Worm (Caenorhabditis elegans) whole organism, L2 larva: Measurements from ENCODE around the gene pudl-1.

Experiments
- C34F6.9 ChIP-seq: fragments of 150-350 bp; optimal IDR thresholded peaks from 2 replicates; lab custom pipeline; 2014; ENCODE audit warnings: missing biosample characterization, missing genetic modification characterization
- R02D3.7 ChIP-seq: fragments of 150-350 bp; optimal IDR thresholded peaks from 2 replicates; lab custom pipeline; 2014; ENCODE audit warnings: missing biosample characterization, missing genetic modification characterization
- Y55F3AM.14 ChIP-seq: fragments of 200-800 bp; sonication (Bioruptor generic); optimal IDR thresholded peaks from 2 replicates; lab custom pipeline; 2018; ENCODE audit warnings: mild to moderate bottlenecking, missing genetic modification characterization, missing compliant biosample characterization
- ZK546.5 ChIP-seq: sonication (generic microtip); optimal IDR thresholded peaks from 2 replicates; lab custom pipeline; 2017; ENCODE audit warnings: missing biosample characterization, missing genetic modification characterization
- aly-2 ChIP-seq: fragments of 150-350 bp; optimal IDR thresholded peaks from 2 replicates; lab custom pipeline; 2014; ENCODE audit warnings: missing biosample characterization, missing genetic modification characterization
- crh-2 ChIP-seq: sonication (generic microtip); optimal IDR thresholded peaks from 2 replicates; lab custom pipeline; 2017; ENCODE audit warnings: missing biosample characterization, missing genetic modification characterization
- elt-3 ChIP-seq: sonication (generic microtip); optimal IDR thresholded peaks from 2 replicates; lab custom pipeline; 2017; ENCODE audit warnings: missing biosample characterization, missing genetic modification characterization
- gmeb-1 ChIP-seq: fragments of 150-350 bp; optimal IDR thresholded peaks from 2 replicates; lab custom pipeline; 2014; ENCODE audit warnings: missing biosample characterization, missing genetic modification characterization
- nhr-23 ChIP-seq: fragments of 150-350 bp; optimal IDR thresholded peaks from 2 replicates; lab custom pipeline; 2014; ENCODE audit warnings: missing biosample characterization, missing genetic modification reagents, missing genetic modification characterization
- nhr-237 ChIP-seq: fragments of 150-350 bp; optimal IDR thresholded peaks from 2 replicates; lab custom pipeline; 2014; ENCODE audit warnings: missing biosample characterization, missing genetic modification characterization
- nhr-25 ChIP-seq: fragments of 150-350 bp; sonication (generic microtip); optimal IDR thresholded peaks from 3 replicates; lab custom pipeline; 2014; ENCODE audit warnings: missing biosample characterization, missing genetic modification characterization
- peb-1 ChIP-seq: fragments of 150-350 bp; optimal IDR thresholded peaks from 2 replicates; lab custom pipeline; 2014; ENCODE audit warnings: missing biosample characterization, missing genetic modification characterization
- snpc-4 ChIP-seq: fragments of 150-350 bp; optimal IDR thresholded peaks from 2 replicates; lab custom pipeline; 2014; ENCODE audit warnings: missing biosample characterization, missing genetic modification characterization
- unc-39 ChIP-seq: fragments of 150-350 bp; optimal IDR thresholded peaks from 2 replicates; lab custom pipeline; 2014; ENCODE audit warnings: missing biosample characterization, missing genetic modification characterization

DNA sequence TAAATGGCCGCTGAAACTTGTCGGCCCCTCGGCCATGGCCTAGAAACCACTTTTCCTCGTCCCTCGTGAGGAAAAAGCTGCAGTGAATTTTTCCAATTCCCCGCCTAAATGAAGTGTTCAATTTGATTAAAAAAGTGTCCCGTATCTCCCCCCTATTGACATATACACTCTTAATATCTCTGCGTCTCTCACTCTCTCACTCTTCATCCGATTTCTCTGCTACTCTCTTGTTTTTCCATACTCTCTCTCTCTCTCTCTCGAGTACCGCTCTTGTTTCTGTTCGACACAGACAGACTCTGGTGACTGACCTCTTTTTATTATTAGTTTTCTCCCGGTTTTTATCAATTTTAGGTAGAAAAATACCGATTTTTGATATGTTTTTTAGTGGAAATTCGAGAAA, 47.6 kb upstream of the pudl-1 start:
- no peak for TF ChIP-seq nhr-23
- no peak for TF ChIP-seq ZK546.5 (tag; lab: Kevin White, UChicago)
- TF ChIP-seq crh-2 (tag; lab: Kevin White, UChicago) = peak; percentile 46
- TF ChIP-seq R02D3.7 (tag; lab: Kevin White, UChicago) = no peak
- peak; percentile 9 for TF ChIP-seq nhr-25 (tag; lab: Kevin White, UChicago)
- no peak for TF ChIP-seq aly-2 (tag; lab: Kevin White, UChicago)
- peak; percentile 43 for TF ChIP-seq C34F6.9
- peak; percentile 34 for TF ChIP-seq gmeb-1 (tag; lab: Kevin White, UChicago)
- TF ChIP-seq nhr-237 (tag; lab: Kevin White, UChicago) = no peak
- no peak for TF ChIP-seq unc-39 (tag; lab: Kevin White, UChicago)
- no peak for TF ChIP-seq elt-3
- no peak for TF ChIP-seq peb-1
- no peak for TF ChIP-seq Y55F3AM.14 (GFP tag; lab: Kevin White, UChicago)
- TF ChIP-seq snpc-4 (tag; lab: Kevin White, UChicago) = no peak
